Worm (Caenorhabditis elegans) whole organism, L3 larva: ENCODE measurements around the gene T15H9.4.

Source experiments
- R02D3.7 ChIP-seq: fragments of 150-350 bp; optimal IDR thresholded peaks from 2 replicates; lab custom pipeline; 2014; ENCODE audit warnings: missing biosample characterization, missing genetic modification characterization
- ZK546.5 ChIP-seq: sonication (generic microtip); optimal IDR thresholded peaks from 2 replicates; lab custom pipeline; 2017; ENCODE audit warnings: missing biosample characterization, missing genetic modification characterization
- aly-2 ChIP-seq: fragments of 150-350 bp; optimal IDR thresholded peaks from 2 replicates; lab custom pipeline; 2014; ENCODE audit warnings: missing biosample characterization, missing genetic modification characterization
- ama-1 ChIP-seq: fragments of 150-350 bp; optimal IDR thresholded peaks from 2 replicates; lab custom pipeline; 2018
- ceh-16 ChIP-seq: sonication (generic microtip); optimal IDR thresholded peaks from 2 replicates; lab custom pipeline; 2017; ENCODE audit warnings: missing biosample characterization, missing genetic modification characterization
- ceh-28 ChIP-seq: fragments of 150-350 bp; optimal IDR thresholded peaks from 2 replicates; lab custom pipeline; 2014; ENCODE audit warnings: missing biosample characterization, missing genetic modification reagents, missing genetic modification characterization
- ceh-82 ChIP-seq: fragments of 150-350 bp; optimal IDR thresholded peaks from 2 replicates; lab custom pipeline; 2014; ENCODE audit warnings: missing biosample characterization, missing genetic modification characterization
- ceh-9 ChIP-seq: sonication (generic microtip); optimal IDR thresholded peaks from 2 replicates; lab custom pipeline; 2018; ENCODE audit warnings: missing biosample characterization, missing genetic modification characterization
- daf-12 ChIP-seq: fragments of 150-350 bp; optimal IDR thresholded peaks from 2 replicates; lab custom pipeline; 2014; ENCODE audit warnings: missing biosample characterization, missing genetic modification reagents, missing genetic modification characterization
- egl-5 ChIP-seq: fragments of 150-350 bp; optimal IDR thresholded peaks from 2 replicates; lab custom pipeline; 2017; ENCODE audit warnings: missing biosample characterization, missing genetic modification reagents, missing genetic modification characterization, inconsistent platforms
- elt-1 ChIP-seq: fragments of 150-350 bp; optimal IDR thresholded peaks from 2 replicates; lab custom pipeline; 2014; ENCODE audit warnings: missing biosample characterization, missing genetic modification characterization
- elt-2 ChIP-seq: sonication (generic microtip); optimal IDR thresholded peaks from 2 replicates; lab custom pipeline; 2016; ENCODE audit warnings: missing genetic modification reagents, mild to moderate bottlenecking, missing genetic modification characterization, missing compliant biosample characterization
- elt-3 ChIP-seq, 3 experiments: fragments of 150-350 bp in 1 of 3; sonication (generic microtip) in 2 of 3; optimal IDR thresholded peaks; 2 replicates in 2 of 3; 4 replicates in 1 of 3; lab custom pipeline; 2014 to 2017; ENCODE audit warnings: missing biosample characterization in 3 of 3, missing genetic modification characterization in 3 of 3
- eor-1 ChIP-seq, 2 experiments: fragments of 150-350 bp; optimal IDR thresholded peaks; 2 replicates each; lab custom pipeline; 2014 to 2018; ENCODE audit warnings: missing biosample characterization in 2 of 2, missing genetic modification characterization in 2 of 2
- fkh-10 ChIP-seq: sonication (generic microtip); optimal IDR thresholded peaks from 2 replicates; lab custom pipeline; 2017; ENCODE audit warnings: missing biosample characterization, missing genetic modification reagents, missing genetic modification characterization
- fkh-2 ChIP-seq: fragments of 150-350 bp; optimal IDR thresholded peaks from 2 replicates; lab custom pipeline; 2014; ENCODE audit warnings: missing biosample characterization, missing genetic modification reagents, missing genetic modification characterization
- hmg-11 ChIP-seq: sonication (generic microtip); optimal IDR thresholded peaks from 2 replicates; lab custom pipeline; 2016; ENCODE audit warnings: missing genetic modification characterization, missing compliant biosample characterization
- lin-15B ChIP-seq: fragments of 150-350 bp; optimal IDR thresholded peaks from 2 replicates; lab custom pipeline; 2014; ENCODE audit warnings: missing biosample characterization, missing genetic modification characterization
- lin-39 ChIP-seq: fragments of 150-350 bp; optimal IDR thresholded peaks from 2 replicates; lab custom pipeline; 2018; ENCODE audit warnings: missing biosample characterization, missing genetic modification reagents, missing genetic modification characterization
- lsy-12 ChIP-seq: sonication (generic microtip); optimal IDR thresholded peaks from 2 replicates; lab custom pipeline; 2016; ENCODE audit warnings: mild to moderate bottlenecking, missing genetic modification characterization, missing compliant biosample characterization
- mdl-1 ChIP-seq: fragments of 150-350 bp; optimal IDR thresholded peaks from 2 replicates; lab custom pipeline; 2014; ENCODE audit warnings: missing biosample characterization, missing genetic modification characterization
- mml-1 ChIP-seq: fragments of 150-350 bp; sonication (generic microtip); optimal IDR thresholded peaks from 3 replicates; lab custom pipeline; 2014; ENCODE audit warnings: missing biosample characterization, missing genetic modification characterization
- nfya-1 ChIP-seq: sonication (generic microtip); optimal IDR thresholded peaks from 2 replicates; lab custom pipeline; 2017; ENCODE audit warnings: missing genetic modification characterization, mild to moderate bottlenecking, missing compliant biosample characterization, antibody characterized with exemption, moderate library complexity; ENCODE audit not compliant: insufficient read depth
- nhr-11 ChIP-seq: fragments of 150-350 bp; optimal IDR thresholded peaks from 2 replicates; lab custom pipeline; 2014; ENCODE audit warnings: missing biosample characterization, missing genetic modification characterization
- nhr-12 ChIP-seq: fragments of 150-350 bp; optimal IDR thresholded peaks from 2 replicates; lab custom pipeline; 2014; ENCODE audit warnings: missing biosample characterization, missing genetic modification characterization
- nhr-237 ChIP-seq: fragments of 150-350 bp; optimal IDR thresholded peaks from 2 replicates; lab custom pipeline; 2014; ENCODE audit warnings: missing biosample characterization, missing genetic modification characterization
- nhr-25 ChIP-seq: sonication (generic microtip); optimal IDR thresholded peaks from 2 replicates; lab custom pipeline; 2017; ENCODE audit warnings: missing biosample characterization, missing genetic modification characterization
- nhr-28 ChIP-seq: fragments of 150-350 bp; optimal IDR thresholded peaks from 2 replicates; lab custom pipeline; 2014; ENCODE audit warnings: missing biosample characterization, missing genetic modification characterization
- nhr-67 ChIP-seq: fragments of 150-350 bp; optimal IDR thresholded peaks from 2 replicates; lab custom pipeline; 2014; ENCODE audit warnings: missing biosample characterization, missing genetic modification characterization
- nhr-76 ChIP-seq: fragments of 150-350 bp; sonication (generic microtip); optimal IDR thresholded peaks from 5 replicates; lab custom pipeline; 2014; ENCODE audit warnings: missing biosample characterization, missing genetic modification characterization
- nhr-77 ChIP-seq: fragments of 150-350 bp; optimal IDR thresholded peaks from 2 replicates; lab custom pipeline; 2014; ENCODE audit warnings: missing biosample characterization, missing genetic modification characterization
- pha-4 ChIP-seq: fragments of 150-350 bp; optimal IDR thresholded peaks from 2 replicates; lab custom pipeline; 2014; ENCODE audit warnings: missing biosample characterization, missing genetic modification reagents, missing genetic modification characterization
- pqm-1 ChIP-seq: fragments of 150-350 bp; optimal IDR thresholded peaks from 2 replicates; lab custom pipeline; 2017; ENCODE audit warnings: missing biosample characterization, missing genetic modification characterization, inconsistent platforms
- sea-2 ChIP-seq: fragments of 150-350 bp; sonication (generic microtip); optimal IDR thresholded peaks from 4 replicates; lab custom pipeline; 2014; ENCODE audit warnings: missing biosample characterization, missing genetic modification reagents, missing genetic modification characterization
- skn-1 ChIP-seq: fragments of 150-350 bp; optimal IDR thresholded peaks from 2 replicates; lab custom pipeline; 2014; ENCODE audit warnings: missing biosample characterization, missing genetic modification characterization
- snpc-4 ChIP-seq: fragments of 150-350 bp; optimal IDR thresholded peaks from 2 replicates; lab custom pipeline; 2014; ENCODE audit warnings: missing biosample characterization, missing genetic modification characterization
- tbx-2 ChIP-seq: sonication (generic microtip); optimal IDR thresholded peaks from 2 replicates; lab custom pipeline; 2016; ENCODE audit warnings: mild to moderate bottlenecking, missing genetic modification characterization, missing compliant biosample characterization
- unc-39 ChIP-seq: sonication (generic microtip); optimal IDR thresholded peaks from 4 replicates; lab custom pipeline; 2017; ENCODE audit warnings: missing biosample characterization, missing genetic modification characterization
- zag-1 ChIP-seq: fragments of 150-350 bp; optimal IDR thresholded peaks from 2 replicates; lab custom pipeline; 2014; ENCODE audit warnings: missing biosample characterization, missing genetic modification characterization
- ztf-4 ChIP-seq: fragments of 150-350 bp; optimal IDR thresholded peaks from 2 replicates; lab custom pipeline; 2014; ENCODE audit warnings: missing biosample characterization, missing genetic modification characterization

The T15H9.4 gene

ce11 chrII:9604063-9604462 lies 7.6 kb upstream of the T15H9.4 start:
- TF ChIP-seq eor-1 (tag; optimal IDR thresholded peaks at IDR 0.05; lab: Kevin White, UChicago) (no peak), unc-39 (tag; lab: Kevin White, UChicago) (no peak), mdl-1 (tag; lab: Kevin White, UChicago) (no peak), fkh-10 (GFP tag; lab: Kevin White, UChicago) (no peak), nhr-28 (tag; lab: Kevin White, UChicago) (no peak), aly-2 (no peak), R02D3.7 (no peak), hmg-11 (tag; lab: Kevin White, UChicago) (no peak), ceh-16 (tag; lab: Kevin White, UChicago) (no peak), ama-1 (peak; percentile 35), nhr-76 (tag; lab: Kevin White, UChicago) (no peak), nfya-1 (peak; percentile 3), fkh-2 (tag; lab: Kevin White, UChicago) (no peak), zag-1 (tag; lab: Kevin White, UChicago) (no peak), pqm-1 (tag; lab: Kevin White, UChicago) (peak; percentile 87), ceh-82 (tag; lab: Kevin White, UChicago) (no peak), pha-4 (tag; lab: Kevin White, UChicago) (peak; percentile 18), nhr-67 (tag; lab: Kevin White, UChicago) (no peak), elt-2 (peak; percentile 68), nhr-237 (no peak), ceh-28 (tag; lab: Kevin White, UChicago) (no peak), lin-39 (tag; lab: Kevin White, UChicago) (peak; percentile 34), mml-1 (tag; lab: Kevin White, UChicago) (no peak), daf-12 (tag; lab: Kevin White, UChicago) (no peak), nhr-11 (tag; lab: Kevin White, UChicago) (no peak), snpc-4 (tag; lab: Kevin White, UChicago) (no peak), ztf-4 (no peak)

- TF ChIP-seq sea-2 (GFP tag; lab: Kevin White, UChicago) (no peak), nhr-12 (tag; lab: Kevin White, UChicago) (no peak), elt-1 (tag; lab: Kevin White, UChicago) (no peak), mml-1 (tag; lab: Kevin White, UChicago) (no peak), nhr-25 (tag; lab: Kevin White, UChicago) (no peak), ZK546.5 (tag; lab: Kevin White, UChicago) (no peak), lsy-12 (tag; lab: Kevin White, UChicago) (no peak), egl-5 (tag; lab: Kevin White, UChicago) (no peak), nhr-237 (no peak), ceh-9 (no peak), nhr-28 (tag; lab: Kevin White, UChicago) (no peak), pha-4 (tag; lab: Kevin White, UChicago) (peak; percentile 3), elt-2 (peak; percentile 24), pqm-1 (tag; lab: Kevin White, UChicago) (peak; percentile 53), eor-1 (tag; optimal IDR thresholded peaks at IDR 0.05; lab: Kevin White, UChicago) (no peak), ama-1 (no peak), elt-3 (tag; optimal IDR thresholded peaks at IDR 0.05; lab: Kevin White, UChicago) (no peak), nhr-77 (no peak), skn-1 (tag; lab: Kevin White, UChicago) (peak; percentile 18)
Measured at ce11 chrII:9604685-9605084, 7.0 kb upstream of the T15H9.4 start.

ce11 chrII:9605336-9605735 lies 6.3 kb upstream of the T15H9.4 start, which contains the start of gene nhr-19:
TSS of gene nhr-19 (minus strand) at chrII:9605526.
- peak; percentile 17 for TF ChIP-seq mdl-1 (tag; lab: Kevin White, UChicago)
- no peak for TF ChIP-seq tbx-2
- TF ChIP-seq lin-15B (tag; lab: Kevin White, UChicago) = no peak
- no peak for TF ChIP-seq nhr-77
- TF ChIP-seq daf-12 (tag; lab: Kevin White, UChicago) = no peak
- no peak for TF ChIP-seq nhr-67 (tag; lab: Kevin White, UChicago)
- no peak for TF ChIP-seq elt-3 (tag; optimal IDR thresholded peaks at IDR 0.05; lab: Kevin White, UChicago)
- peak; percentile 85 for TF ChIP-seq pha-4 (tag; lab: Kevin White, UChicago)
